Worm (Caenorhabditis elegans) whole organism, L2 larva: ENCODE results near the gene actl-1.

Experiments
- R02D3.7 ChIP-seq: fragments of 150-350 bp; optimal IDR thresholded peaks from 2 replicates; lab custom pipeline; 2014; ENCODE audit warnings: missing biosample characterization, missing genetic modification characterization
- alr-1 ChIP-seq: fragments of 150-350 bp; optimal IDR thresholded peaks from 2 replicates; lab custom pipeline; 2014; ENCODE audit warnings: missing biosample characterization, missing genetic modification characterization
- blmp-1 ChIP-seq: sonication (generic microtip); optimal IDR thresholded peaks from 2 replicates; lab custom pipeline; 2017; ENCODE audit warnings: missing genetic modification characterization, mild to moderate bottlenecking, missing compliant biosample characterization, antibody characterized with exemption, moderate library complexity; ENCODE audit not compliant: insufficient read depth
- egl-27 ChIP-seq: sonication (generic microtip); optimal IDR thresholded peaks from 3 replicates; lab custom pipeline; 2017; ENCODE audit warnings: missing biosample characterization, missing genetic modification reagents, missing genetic modification characterization
- elt-3 ChIP-seq: sonication (generic microtip); optimal IDR thresholded peaks from 2 replicates; lab custom pipeline; 2017; ENCODE audit warnings: missing biosample characterization, missing genetic modification characterization
- gmeb-1 ChIP-seq: fragments of 150-350 bp; optimal IDR thresholded peaks from 2 replicates; lab custom pipeline; 2014; ENCODE audit warnings: missing biosample characterization, missing genetic modification characterization
- lin-39 ChIP-seq: fragments of 150-350 bp; optimal IDR thresholded peaks from 2 replicates; lab custom pipeline; 2014; ENCODE audit warnings: missing biosample characterization, missing genetic modification reagents, missing genetic modification characterization
- mbf-1 ChIP-seq: sonication (generic microtip); optimal IDR thresholded peaks from 2 replicates; lab custom pipeline; 2017; ENCODE audit warnings: missing biosample characterization, missing genetic modification characterization
- sma-3 ChIP-seq: sonication (generic microtip); optimal IDR thresholded peaks from 2 replicates; lab custom pipeline; 2016; ENCODE audit warnings: missing genetic modification reagents, missing genetic modification characterization, missing compliant biosample characterization
- unc-62 ChIP-seq: fragments of 150-350 bp; optimal IDR thresholded peaks from 2 replicates; lab custom pipeline; 2014; ENCODE audit warnings: missing biosample characterization, missing genetic modification reagents, missing genetic modification characterization
- zag-1 ChIP-seq: fragments of 150-350 bp; optimal IDR thresholded peaks from 2 replicates; lab custom pipeline; 2014; ENCODE audit warnings: missing biosample characterization, missing genetic modification characterization

ce11 chrX:6507734-6508133 is 8.1 kb upstream of the actl-1 start:
- no peak for TF ChIP-seq egl-27
- TF ChIP-seq blmp-1 (tag; lab: Kevin White, UChicago): no peak
- TF ChIP-seq zag-1 (tag; lab: Kevin White, UChicago): no peak
- TF ChIP-seq mbf-1 (tag; lab: Kevin White, UChicago): no peak
- no peak for TF ChIP-seq lin-39
- TF ChIP-seq gmeb-1: no peak
- no peak for TF ChIP-seq unc-62 (GFP tag; lab: Kevin White, UChicago)
- no peak for TF ChIP-seq elt-3 (tag; lab: Kevin White, UChicago)
- no peak for TF ChIP-seq alr-1
- TF ChIP-seq sma-3 (GFP tag; lab: Kevin White, UChicago): no peak
- TF ChIP-seq R02D3.7 (tag; lab: Kevin White, UChicago): no peak
